Fruit fly (Drosophila melanogaster) whole organism, wandering third instar larva: Measurements from ENCODE around the gene Hsc70-1.

ENCODE experiments used
- br ChIP-seq: fragments of 200-800 bp; sonication (Bioruptor generic); optimal IDR thresholded peaks from 2 replicates; lab custom pipeline; 2016; ENCODE audit warnings: missing biosample characterization, missing genetic modification characterization
- fru ChIP-seq: fragments of 200-800 bp; sonication (Bioruptor generic); optimal IDR thresholded peaks from 3 replicates; lab custom pipeline; 2016; ENCODE audit warnings: missing biosample characterization, mild to moderate bottlenecking, missing genetic modification characterization

- TF ChIP-seq fru (GFP tag; lab: Kevin White, UChicago) = no peak
- TF ChIP-seq br (GFP tag; lab: Kevin White, UChicago) = no peak
Observed at dm6 chr3L:14025736-14026135, 51.9 kb downstream of the Hsc70-1 start.
